Worm (Caenorhabditis elegans) whole organism, L4 larva: Measurements from ENCODE around the gene clec-224.

ENCODE experiments used
- Y105C5A.15 ChIP-seq: fragments of 200-800 bp; sonication (Bioruptor generic); IDR thresholded peaks from 2 replicates; pipeline ENCODE4 v1.3.6; 2022; ENCODE audit warnings: missing genetic modification characterization, missing compliant biosample characterization
- fos-1 ChIP-seq: fragments of 150-350 bp; optimal IDR thresholded peaks from 2 replicates; lab custom pipeline; 2014; ENCODE audit warnings: missing biosample characterization, missing genetic modification characterization
- nhr-28 ChIP-seq: fragments of 150-350 bp; optimal IDR thresholded peaks from 2 replicates; lab custom pipeline; 2014; ENCODE audit warnings: missing biosample characterization, missing genetic modification characterization
- nhr-76 ChIP-seq: fragments of 150-350 bp; optimal IDR thresholded peaks from 2 replicates; lab custom pipeline; 2014; ENCODE audit warnings: missing biosample characterization, missing genetic modification characterization
- snpc-1.2 ChIP-seq: fragments of 200-800 bp; sonication (Bioruptor generic); IDR thresholded peaks from 2 replicates; pipeline ENCODE4 v1.3.6; 2022; ENCODE audit warnings: missing genetic modification reagents, missing genetic modification characterization, missing compliant biosample characterization
- unc-39 ChIP-seq: sonication (generic microtip); optimal IDR thresholded peaks from 2 replicates; lab custom pipeline; 2017; ENCODE audit warnings: missing biosample characterization, missing genetic modification characterization
- zip-11 ChIP-seq: fragments of 200-800 bp; sonication (Bioruptor generic); IDR thresholded peaks from 2 replicates; pipeline ENCODE4 v1.3.6; 2022; ENCODE audit warnings: missing genetic modification characterization, missing compliant biosample characterization
- ztf-11 ChIP-seq: fragments of 150-350 bp; optimal IDR thresholded peaks from 2 replicates; lab custom pipeline; 2014; ENCODE audit warnings: missing biosample characterization, missing genetic modification characterization

ce11 chrV:12150607-12151006 lies 28.6 kb downstream of the clec-224 start, which contains the start of gene che-11:
- TF ChIP-seq nhr-76 (tag; lab: Kevin White, UChicago) (no peak), unc-39 (tag; lab: Kevin White, UChicago) (no peak), ztf-11 (tag; lab: Kevin White, UChicago) (no peak), zip-11 (GFP tag; lab: Robert Waterston, UW) (no peak), snpc-1.2 (GFP tag; lab: Robert Waterston, UW) (no peak), nhr-28 (no peak), Y105C5A.15 (GFP tag; lab: Robert Waterston, UW) (no peak), fos-1 (tag; lab: Kevin White, UChicago) (no peak)
